Fruit fly (Drosophila melanogaster): ENCODE measurements around the gene CG13029.

dm6 chr3L:16842087-16842567 is 18.3 kb upstream of the CG13029 start, which contains the start of gene TSG101:
- TF ChIP-seq CG11902 (GFP tag; optimal IDR thresholded peaks at IDR 0.05) = no peak
- no peak for TF ChIP-seq CG16779 (tag; optimal IDR thresholded peaks at IDR 0.05)
- TF ChIP-seq CG8632 (GFP tag; optimal IDR thresholded peaks at IDR 0.05) = no peak
- TF ChIP-seq Sox14 (GFP tag; optimal IDR thresholded peaks at IDR 0.05) = peak; percentile 50
- no peak for TF ChIP-seq Hr39 (GFP tag; optimal IDR thresholded peaks at IDR 0.05)
- TF ChIP-seq CG32006 (GFP tag; optimal IDR thresholded peaks at IDR 0.05) = no peak
